Fruit fly (Drosophila melanogaster): Measurements from ENCODE around the gene Cdk1.
A peak's percentile ranks its signal among the peaks of the same experiment; 100 is the strongest.

Cdk1 gene

DNA sequence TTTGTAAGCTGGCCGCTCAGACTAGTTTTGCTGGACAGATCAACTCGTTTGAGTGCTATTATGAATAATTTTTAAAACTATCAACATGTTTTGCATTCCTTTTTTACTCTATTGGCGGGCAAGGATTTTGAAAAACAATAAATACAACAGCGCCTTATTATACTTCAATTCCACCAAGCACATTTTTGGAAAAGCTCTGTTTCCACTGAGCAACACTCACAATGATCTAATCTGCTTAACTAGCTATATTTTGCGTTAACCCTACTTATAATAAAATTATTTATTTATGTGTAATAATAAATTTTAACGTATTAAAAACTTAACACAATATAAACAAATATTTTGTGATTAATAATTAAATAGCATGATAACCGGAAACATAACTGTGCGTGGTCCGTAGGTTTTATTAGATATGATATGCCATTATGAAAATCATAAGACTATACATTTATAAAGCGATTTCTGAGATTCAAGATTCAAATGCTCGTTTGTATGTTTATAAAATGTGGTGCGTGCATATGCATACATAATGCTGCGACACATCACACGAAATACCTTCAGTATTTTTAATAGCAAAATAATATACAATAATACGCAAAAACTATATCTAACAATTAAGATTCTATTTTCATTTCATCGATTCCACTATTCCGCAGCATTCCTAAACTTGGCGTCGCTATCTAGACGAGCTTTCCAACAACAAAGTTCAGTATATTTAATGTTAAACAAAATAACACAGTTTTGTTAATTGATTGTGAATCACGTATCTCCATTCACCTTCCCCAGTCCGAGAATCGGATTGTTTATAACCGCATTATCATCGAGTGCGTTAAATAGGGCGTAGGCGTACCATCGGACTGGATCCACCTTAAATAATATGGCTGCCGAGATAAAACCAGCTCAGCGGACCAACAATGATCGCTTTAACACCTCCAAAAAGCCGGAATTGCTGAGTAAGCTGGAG is 36.9 kb upstream of the Cdk1 start, which contains the start of the genes pie and Wdfy2:
Gene pie (minus strand): TSS at position 138 of the 964 bp plus-strand sequence.
Gene Wdfy2 (plus strand): TSS at position 649 of the 964 bp plus-strand sequence.
- peak; percentile 41 for TF ChIP-seq woc (GFP tag; optimal IDR thresholded peaks at IDR 0.05)
- TF ChIP-seq Rel (GFP tag; optimal IDR thresholded peaks at IDR 0.05): no peak
- TF ChIP-seq Rel (tag; optimal IDR thresholded peaks at IDR 0.05): peak; percentile 95
- no peak for TF ChIP-seq CG32264 (GFP tag; optimal IDR thresholded peaks at IDR 0.05)
- no peak for TF ChIP-seq Jra (GFP tag; optimal IDR thresholded peaks at IDR 0.05)
- peak; percentile 83 for TF ChIP-seq Hr78 (GFP tag; optimal IDR thresholded peaks at IDR 0.05)
- TF ChIP-seq N (GFP tag; optimal IDR thresholded peaks at IDR 0.05): peak; percentile 99
- peak; percentile 79 for TF ChIP-seq lola (GFP tag; optimal IDR thresholded peaks at IDR 0.05)

DNA sequence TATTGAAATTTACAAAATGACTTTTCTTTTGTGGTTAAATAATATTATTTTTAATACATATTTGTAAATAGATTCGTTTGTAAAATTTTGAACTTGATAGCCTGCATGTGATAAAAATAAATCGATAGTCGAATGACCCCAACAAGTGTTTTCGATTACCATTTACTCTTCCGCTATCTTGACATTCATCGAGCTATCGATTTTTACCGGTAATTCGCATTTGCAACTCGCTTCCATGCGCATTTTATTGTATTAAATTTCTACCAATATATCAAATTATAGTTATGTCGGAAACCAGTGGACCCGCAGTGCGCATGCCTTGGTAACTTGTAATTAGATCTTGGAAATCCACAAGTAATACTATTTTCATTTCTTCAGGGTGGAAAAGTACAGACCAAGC is 32.9 kb upstream of the Cdk1 start, which contains the start of gene RfC3:
Gene RfC3 (plus strand): TSS at position 210 of the 400 bp plus-strand sequence.
- TF ChIP-seq usp (GFP tag; optimal IDR thresholded peaks at IDR 0.05): no peak
- TF ChIP-seq Rel (GFP tag; optimal IDR thresholded peaks at IDR 0.05): no peak
- TF ChIP-seq Rel (tag; optimal IDR thresholded peaks at IDR 0.05): no peak
- TF ChIP-seq fru (GFP tag; optimal IDR thresholded peaks at IDR 0.05): no peak
- no peak for TF ChIP-seq foxo (GFP tag; optimal IDR thresholded peaks at IDR 0.05)
- TF ChIP-seq lola (GFP tag; optimal IDR thresholded peaks at IDR 0.05): no peak
- no peak for TF ChIP-seq Myc (optimal IDR thresholded peaks at IDR 0.05)
- TF ChIP-seq dl (GFP tag; optimal IDR thresholded peaks at IDR 0.05; ENCODE audit: insufficient read depth in 1 of 2, partially characterized antibody in 2 of 2): no peak
- no peak for TF ChIP-seq Mio (GFP tag; optimal IDR thresholded peaks at IDR 0.05)
- no peak for TF ChIP-seq woc (GFP tag; optimal IDR thresholded peaks at IDR 0.05)
- no peak for TF ChIP-seq br (GFP tag; optimal IDR thresholded peaks at IDR 0.05)

DNA sequence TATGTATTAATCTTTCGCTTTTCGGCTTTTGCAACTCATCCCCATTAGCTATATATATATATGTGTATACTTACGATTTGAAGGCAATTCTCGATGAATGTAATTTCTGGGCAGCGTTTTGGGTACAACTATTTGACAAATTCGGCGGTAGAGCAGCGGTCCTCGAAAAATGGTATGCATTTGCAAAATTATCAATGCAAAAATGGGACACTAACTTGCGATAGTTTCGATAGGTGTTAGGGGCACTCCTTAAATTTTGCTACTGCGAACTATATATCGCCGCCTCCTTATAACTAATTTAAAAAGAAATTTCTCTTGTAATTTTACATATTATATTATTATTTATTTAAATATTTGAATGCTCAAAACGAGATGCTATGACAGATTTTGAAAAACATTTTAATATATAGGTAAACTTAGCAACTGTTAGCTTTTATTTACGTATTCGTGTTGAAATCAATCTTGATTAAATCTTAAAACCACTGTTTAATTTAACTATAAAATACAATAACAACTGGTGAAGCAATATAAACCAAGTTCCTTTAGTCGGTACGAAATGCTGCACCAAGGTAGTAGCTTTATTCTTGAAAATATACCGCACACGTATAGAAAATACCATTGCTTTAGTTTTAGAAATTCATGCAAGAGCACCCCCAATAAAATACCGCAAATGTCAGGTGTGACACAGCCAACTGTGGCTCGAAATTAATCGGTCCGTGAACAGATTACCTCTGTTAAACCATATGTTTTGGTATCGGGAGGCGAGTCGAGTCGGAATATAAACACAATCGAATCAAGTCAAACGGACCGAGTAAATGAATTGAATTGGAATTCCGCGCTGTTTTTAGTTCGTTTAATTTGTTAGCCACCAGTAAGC is 27.4 kb upstream of the Cdk1 start, which contains the start of the genes CG5355 and Klp31E:
Gene CG5355 (minus strand): TSS at position 213 of the 877 bp plus-strand sequence.
Gene Klp31E (plus strand): TSS at position 767 of the 877 bp plus-strand sequence.
- TF ChIP-seq fru (GFP tag; optimal IDR thresholded peaks at IDR 0.05) (no peak), GATAd (GFP tag; optimal IDR thresholded peaks at IDR 0.05) (no peak), HLH106 (tag; optimal IDR thresholded peaks at IDR 0.05) (peak; percentile 75), Dfd (GFP tag; optimal IDR thresholded peaks at IDR 0.05) (no peak), CG32264 (GFP tag; optimal IDR thresholded peaks at IDR 0.05) (peak; percentile 28), pan (optimal IDR thresholded peaks at IDR 0.05) (no peak), usp (GFP tag; optimal IDR thresholded peaks at IDR 0.05) (no peak), Jra (GFP tag; optimal IDR thresholded peaks at IDR 0.05) (no peak), Rel (GFP tag; optimal IDR thresholded peaks at IDR 0.05) (no peak), Rel (tag; optimal IDR thresholded peaks at IDR 0.05) (no peak), Hnf4 (GFP tag; optimal IDR thresholded peaks at IDR 0.05) (peak; percentile 21), Mio (GFP tag; optimal IDR thresholded peaks at IDR 0.05) (no peak), CG9705 (GFP tag; optimal IDR thresholded peaks at IDR 0.05) (peak; percentile 44), tai (GFP tag; optimal IDR thresholded peaks at IDR 0.05) (peak; percentile 5), Abd-B (GFP tag; optimal IDR thresholded peaks at IDR 0.05) (no peak), brk (GFP tag; optimal IDR thresholded peaks at IDR 0.05) (no peak), sage (GFP tag; optimal IDR thresholded peaks at IDR 0.05) (no peak), N (GFP tag; optimal IDR thresholded peaks at IDR 0.05) (no peak), Hr78 (GFP tag; optimal IDR thresholded peaks at IDR 0.05) (no peak), Sp1 (GFP tag; optimal IDR thresholded peaks at IDR 0.05) (peak; percentile 61), dl (GFP tag; optimal IDR thresholded peaks at IDR 0.05; ENCODE audit: insufficient read depth in 1 of 2, partially characterized antibody in 2 of 2) (no peak), h (GFP tag; optimal IDR thresholded peaks at IDR 0.05) (no peak), Hr83 (GFP tag; optimal IDR thresholded peaks at IDR 0.05; ENCODE audit: poor library complexity, severe bottlenecking) (peak; percentile 49), ey (GFP tag; optimal IDR thresholded peaks at IDR 0.05) (peak; percentile 41), CrebA (GFP tag; optimal IDR thresholded peaks at IDR 0.05; ENCODE audit: borderline replicate concordance) (no peak), dmrt93B (GFP tag; optimal IDR thresholded peaks at IDR 0.05) (no peak), jim (GFP tag; optimal IDR thresholded peaks at IDR 0.05) (no peak), dsf (GFP tag; optimal IDR thresholded peaks at IDR 0.05; ENCODE audit: borderline replicate concordance) (no peak), woc (GFP tag; optimal IDR thresholded peaks at IDR 0.05) (peak; percentile 53), psq (GFP tag; optimal IDR thresholded peaks at IDR 0.05) (peak; percentile 63), OdsH (GFP tag; optimal IDR thresholded peaks at IDR 0.05) (peak; percentile 5), foxo (GFP tag; optimal IDR thresholded peaks at IDR 0.05) (no peak), Myc (optimal IDR thresholded peaks at IDR 0.05) (no peak), Vsx2 (GFP tag; optimal IDR thresholded peaks at IDR 0.05; ENCODE audit: partially characterized antibody) (no peak), Dif (GFP tag; optimal IDR thresholded peaks at IDR 0.05; ENCODE audit: partially characterized antibody) (no peak), br (GFP tag; optimal IDR thresholded peaks at IDR 0.05) (no peak), rgr (GFP tag; optimal IDR thresholded peaks at IDR 0.05) (no peak), sv (GFP tag; optimal IDR thresholded peaks at IDR 0.05) (no peak), lola (GFP tag; optimal IDR thresholded peaks at IDR 0.05) (no peak)
